Fruit fly (Drosophila melanogaster) whole organism, prepupa: ENCODE data around the gene FASN2.

Experiments
- Blimp-1 ChIP-seq: fragments of 200-800 bp; sonication (Bioruptor generic); optimal IDR thresholded peaks from 3 replicates; lab custom pipeline; 2017; ENCODE audit warnings: missing biosample characterization, missing genetic modification characterization, mild to moderate bottlenecking, moderate library complexity, missing genetic modification reagents
- CG10631 ChIP-seq: fragments of 200-800 bp; sonication (Bioruptor generic); optimal IDR thresholded peaks from 2 replicates; lab custom pipeline; 2016; ENCODE audit warnings: missing biosample characterization, missing genetic modification characterization
- CG11294 ChIP-seq: fragments of 200-800 bp; sonication (Bioruptor generic); IDR thresholded peaks from 2 replicates; pipeline ENCODE4 v1.3.6; 2022; ENCODE audit warnings: missing biosample characterization, missing genetic modification characterization
- CG11762 ChIP-seq: fragments of 200-800 bp; sonication (Bioruptor generic); optimal IDR thresholded peaks from 3 replicates; lab custom pipeline; 2016; ENCODE audit warnings: missing biosample characterization, missing genetic modification characterization; ENCODE audit not compliant: insufficient read depth
- CG11902 ChIP-seq: fragments of 200-800 bp; sonication (Bioruptor generic); optimal IDR thresholded peaks from 3 replicates; lab custom pipeline; 2016; ENCODE audit warnings: missing biosample characterization, missing genetic modification characterization
- CG15336 ChIP-seq: fragments of 200-800 bp; sonication (Bioruptor generic); IDR thresholded peaks from 2 replicates; pipeline ENCODE4 v1.3.6; 2022; ENCODE audit warnings: missing biosample characterization, missing genetic modification characterization
- CG1621 ChIP-seq: fragments of 200-800 bp; sonication (Bioruptor generic); optimal IDR thresholded peaks from 3 replicates; lab custom pipeline; 2018; ENCODE audit warnings: missing biosample characterization, mild to moderate bottlenecking, missing genetic modification characterization
- CG16779 ChIP-seq: fragments of 200-800 bp; sonication (Bioruptor generic); optimal IDR thresholded peaks from 3 replicates; lab custom pipeline; 2017; ENCODE audit warnings: missing biosample characterization, mild to moderate bottlenecking, missing genetic modification characterization
- CG3032 ChIP-seq: fragments of 200-800 bp; optimal IDR thresholded peaks from 2 replicates; lab custom pipeline; 2019; ENCODE audit warnings: missing biosample characterization, mild to moderate bottlenecking, missing genetic modification characterization, moderate library complexity
- CG31627 ChIP-seq: fragments of 200-800 bp; sonication (Bioruptor generic); optimal IDR thresholded peaks from 3 replicates; lab custom pipeline; 2016; ENCODE audit warnings: missing biosample characterization, missing genetic modification characterization
- CG32006 ChIP-seq: fragments of 200-800 bp; sonication (Bioruptor generic); optimal IDR thresholded peaks from 3 replicates; lab custom pipeline; 2017; ENCODE audit warnings: missing biosample characterization, mild to moderate bottlenecking, missing genetic modification characterization
- CG34406 ChIP-seq: fragments of 200-800 bp; sonication (Bioruptor generic); optimal IDR thresholded peaks from 3 replicates; lab custom pipeline; 2016; ENCODE audit warnings: missing biosample characterization, missing genetic modification characterization
- CG3919 ChIP-seq: fragments of 200-800 bp; sonication (Bioruptor generic); optimal IDR thresholded peaks from 3 replicates; lab custom pipeline; 2016; ENCODE audit warnings: missing biosample characterization, missing genetic modification characterization
- CG4318 ChIP-seq: fragments of 200-800 bp; sonication (Bioruptor generic); optimal IDR thresholded peaks from 3 replicates; lab custom pipeline; 2017; ENCODE audit warnings: missing biosample characterization, mild to moderate bottlenecking, missing genetic modification characterization
- CG6163 ChIP-seq: fragments of 200-800 bp; sonication (Bioruptor generic); IDR thresholded peaks from 3 replicates; pipeline ENCODE4 v1.3.6; 2022; ENCODE audit warnings: missing biosample characterization, missing genetic modification characterization
- CG6276 ChIP-seq: fragments of 200-800 bp; sonication (Bioruptor generic); optimal IDR thresholded peaks from 2 replicates; lab custom pipeline; 2017; ENCODE audit warnings: missing biosample characterization, mild to moderate bottlenecking, missing genetic modification characterization
- CG6792 ChIP-seq: fragments of 200-800 bp; sonication (Bioruptor generic); optimal IDR thresholded peaks from 3 replicates; lab custom pipeline; 2016; ENCODE audit warnings: missing biosample characterization, missing genetic modification characterization
- CG6808 ChIP-seq: fragments of 200-800 bp; sonication (Bioruptor generic); optimal IDR thresholded peaks from 3 replicates; lab custom pipeline; 2017; ENCODE audit warnings: missing biosample characterization, missing genetic modification characterization, mild to moderate bottlenecking, moderate library complexity, missing genetic modification reagents
- CG6854 ChIP-seq: fragments of 200-800 bp; sonication (Bioruptor generic); optimal IDR thresholded peaks from 2 replicates; lab custom pipeline; 2017; ENCODE audit warnings: missing biosample characterization, mild to moderate bottlenecking, missing genetic modification characterization
- CG7368 ChIP-seq: fragments of 200-800 bp; sonication (Bioruptor generic); optimal IDR thresholded peaks from 3 replicates; lab custom pipeline; 2016; ENCODE audit warnings: missing biosample characterization, missing genetic modification characterization
- CG8119 ChIP-seq: fragments of 200-800 bp; sonication (Bioruptor generic); IDR thresholded peaks from 3 replicates; pipeline ENCODE4 v1.3.6; 2022; ENCODE audit warnings: missing biosample characterization, missing genetic modification characterization
- CG8319 ChIP-seq: fragments of 200-800 bp; sonication (Bioruptor generic); optimal IDR thresholded peaks from 3 replicates; lab custom pipeline; 2016; ENCODE audit warnings: missing biosample characterization, missing genetic modification characterization
- CG9139 ChIP-seq: fragments of 200-800 bp; sonication (Bioruptor generic); optimal IDR thresholded peaks from 3 replicates; lab custom pipeline; 2017; ENCODE audit warnings: missing biosample characterization, mild to moderate bottlenecking, missing genetic modification characterization
- Eip75B ChIP-seq: fragments of 200-800 bp; sonication (Bioruptor generic); optimal IDR thresholded peaks from 3 replicates; lab custom pipeline; 2016; ENCODE audit warnings: missing biosample characterization, missing genetic modification characterization
- Eip78C ChIP-seq: fragments of 200-800 bp; sonication (Bioruptor generic); peaks from one replicate; lab custom pipeline; 2016; ENCODE audit warnings: missing biosample characterization, missing genetic modification characterization
- Eip93F ChIP-seq: fragments of 200-800 bp; sonication (Bioruptor generic); optimal IDR thresholded peaks from 2 replicates; lab custom pipeline; 2016; ENCODE audit warnings: missing biosample characterization, mild to moderate bottlenecking, missing genetic modification characterization
- Ets21C ChIP-seq: fragments of 200-800 bp; sonication (Bioruptor generic); optimal IDR thresholded peaks from 3 replicates; lab custom pipeline; 2016; ENCODE audit warnings: missing biosample characterization, missing genetic modification characterization
- Ets96B ChIP-seq: fragments of 200-800 bp; optimal IDR thresholded peaks from 2 replicates; lab custom pipeline; 2019; ENCODE audit warnings: missing biosample characterization, mild to moderate bottlenecking, missing genetic modification characterization, moderate library complexity
- Gug ChIP-seq: fragments of 200-800 bp; sonication (Bioruptor generic); IDR thresholded peaks from 2 replicates; pipeline ENCODE4 v1.3.6; 2022; ENCODE audit warnings: missing biosample characterization, missing genetic modification characterization
- Hr38 ChIP-seq: sonication (Bioruptor generic); optimal IDR thresholded peaks from 2 replicates; lab custom pipeline; 2016; ENCODE audit warnings: missing biosample characterization, missing genetic modification characterization
- Hr39 ChIP-seq: fragments of 200-800 bp; sonication (Bioruptor generic); optimal IDR thresholded peaks from 2 replicates; lab custom pipeline; 2016; ENCODE audit warnings: missing biosample characterization, missing genetic modification characterization
- Hr4 ChIP-seq: fragments of 200-800 bp; sonication (Bioruptor generic); optimal IDR thresholded peaks from 3 replicates; lab custom pipeline; 2016; ENCODE audit warnings: missing biosample characterization, missing genetic modification characterization
- Lpt ChIP-seq: fragments of 200-800 bp; sonication (Bioruptor generic); optimal IDR thresholded peaks from 3 replicates; lab custom pipeline; 2016; ENCODE audit warnings: missing biosample characterization, missing genetic modification characterization
- OdsH ChIP-seq: fragments of 200-800 bp; sonication (Bioruptor generic); optimal IDR thresholded peaks from 3 replicates; lab custom pipeline; 2016; ENCODE audit warnings: missing biosample characterization, missing genetic modification characterization
- Smox ChIP-seq: fragments of 200-800 bp; sonication (Bioruptor generic); optimal IDR thresholded peaks from 3 replicates; lab custom pipeline; 2016; ENCODE audit warnings: missing biosample characterization, missing genetic modification characterization
- Sox102F ChIP-seq: fragments of 200-800 bp; sonication (Bioruptor generic); optimal IDR thresholded peaks from 2 replicates; lab custom pipeline; 2016; ENCODE audit warnings: missing biosample characterization, mild to moderate bottlenecking, missing genetic modification characterization
- Sox15 ChIP-seq: fragments of 200-800 bp; sonication (Bioruptor generic); optimal IDR thresholded peaks from 3 replicates; lab custom pipeline; 2016; ENCODE audit warnings: missing biosample characterization, missing genetic modification characterization
- achi ChIP-seq: fragments of 200-800 bp; sonication (Bioruptor generic); optimal IDR thresholded peaks from 3 replicates; lab custom pipeline; 2016; ENCODE audit warnings: missing biosample characterization, missing genetic modification characterization
- cyc ChIP-seq: fragments of 200-800 bp; sonication (Bioruptor generic); optimal IDR thresholded peaks from 3 replicates; lab custom pipeline; 2016; ENCODE audit warnings: missing biosample characterization, missing genetic modification characterization
- dac ChIP-seq: fragments of 200-800 bp; sonication (Bioruptor generic); optimal IDR thresholded peaks from 2 replicates; lab custom pipeline; 2017; ENCODE audit warnings: missing biosample characterization, mild to moderate bottlenecking, missing genetic modification characterization
- eg ChIP-seq: fragments of 200-800 bp; sonication (Bioruptor generic); IDR thresholded peaks from 3 replicates; pipeline ENCODE4 v1.3.6; 2022; ENCODE audit warnings: missing biosample characterization, missing genetic modification characterization
- esn ChIP-seq: fragments of 200-800 bp; sonication (Bioruptor generic); optimal IDR thresholded peaks from 2 replicates; lab custom pipeline; 2016; ENCODE audit warnings: missing biosample characterization, mild to moderate bottlenecking, missing genetic modification characterization, moderate library complexity
- fd59A ChIP-seq: fragments of 200-800 bp; sonication (Bioruptor generic); optimal IDR thresholded peaks from 2 replicates; lab custom pipeline; 2017; ENCODE audit warnings: missing biosample characterization, mild to moderate bottlenecking, missing genetic modification characterization, missing genetic modification reagents
- fd85E ChIP-seq: fragments of 200-800 bp; sonication (Bioruptor generic); optimal IDR thresholded peaks from 3 replicates; lab custom pipeline; 2016; ENCODE audit warnings: missing biosample characterization, missing genetic modification characterization
- lz ChIP-seq: fragments of 200-800 bp; sonication (Bioruptor generic); optimal IDR thresholded peaks from 3 replicates; lab custom pipeline; 2016; ENCODE audit warnings: missing biosample characterization, missing genetic modification characterization
- net ChIP-seq: fragments of 200-800 bp; sonication (Bioruptor generic); optimal IDR thresholded peaks from 3 replicates; lab custom pipeline; 2016; ENCODE audit warnings: missing biosample characterization, missing genetic modification characterization
- salr ChIP-seq, 2 experiments: fragments of 200-800 bp; sonication (Bioruptor generic); optimal IDR thresholded peaks; 3 replicates each; lab custom pipeline; 2016 to 2018; ENCODE audit warnings: missing biosample characterization in 2 of 2, missing genetic modification characterization in 2 of 2, mild to moderate bottlenecking in 1 of 2
- spab ChIP-seq: fragments of 200-800 bp; sonication (Bioruptor generic); optimal IDR thresholded peaks from 2 replicates; lab custom pipeline; 2017; ENCODE audit warnings: missing biosample characterization, mild to moderate bottlenecking, missing genetic modification characterization, missing genetic modification reagents
- svp ChIP-seq: fragments of 200-800 bp; sonication (Bioruptor generic); peaks from one replicate; lab custom pipeline; 2016; ENCODE audit warnings: missing biosample characterization, missing genetic modification characterization
- topi ChIP-seq: fragments of 200-800 bp; sonication (Bioruptor generic); optimal IDR thresholded peaks from 3 replicates; lab custom pipeline; 2016; ENCODE audit warnings: missing biosample characterization, missing genetic modification characterization
- vri ChIP-seq: fragments of 200-800 bp; sonication (Bioruptor generic); optimal IDR thresholded peaks from 3 replicates; lab custom pipeline; 2016; ENCODE audit warnings: missing biosample characterization, mild to moderate bottlenecking, missing genetic modification characterization

FASN2 gene

DNA sequence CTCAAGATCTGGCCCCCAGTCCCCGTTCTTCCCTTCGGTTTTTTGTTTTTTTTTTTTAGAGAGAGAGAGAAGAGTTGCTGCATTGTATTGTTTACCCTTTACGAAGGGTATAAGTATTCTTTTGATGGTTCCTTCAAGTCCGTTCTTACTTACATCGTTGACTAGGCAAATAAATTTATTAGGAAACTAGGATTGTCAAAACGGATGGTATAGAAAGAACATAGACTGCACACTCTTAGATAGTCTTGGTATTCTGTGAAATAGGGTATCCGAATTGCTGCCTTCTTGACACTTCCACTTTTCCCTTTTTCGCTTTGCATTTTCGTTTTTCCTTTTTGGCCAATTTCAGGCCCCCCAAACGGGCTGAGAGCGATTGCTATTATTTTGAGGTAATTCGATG, 32.3 kb upstream of the FASN2 start (continued):
- TF ChIP-seq Eip93F (GFP tag; lab: Kevin White, UChicago) (peak; percentile 50), Hr38 (GFP tag; lab: Kevin White, UChicago) (no peak), CG3032 (tag; lab: Kevin White, UChicago) (peak; percentile 73), Eip75B (peak; percentile 84), CG34406 (GFP tag; lab: Kevin White, UChicago) (peak; percentile 81), CG1621 (tag; lab: Kevin White, UChicago) (peak; percentile 68), CG11902 (GFP tag; lab: Kevin White, UChicago) (peak; percentile 77), CG6792 (GFP tag; lab: Kevin White, UChicago) (peak; percentile 82), net (GFP tag; lab: Kevin White, UChicago) (peak; percentile 74), CG6808 (GFP tag; lab: Kevin White, UChicago) (peak; percentile 53), salr (GFP tag; optimal IDR thresholded peaks at IDR 0.05; lab: Kevin White, UChicago) (peak; percentile 27 to 68), esn (peak; percentile 90), svp (GFP tag; lab: Kevin White, UChicago) (peak; percentile 94), CG8319 (GFP tag; lab: Kevin White, UChicago) (peak; percentile 65), dac (no peak), Lpt (GFP tag; lab: Kevin White, UChicago) (peak; percentile 23), Ets96B (tag; lab: Kevin White, UChicago) (peak; percentile 76), CG3919 (peak; percentile 86), CG15336 (GFP tag; lab: Robert Waterston, UW) (peak; percentile 57; the same call in 1 of the 2 replicates), CG32006 (GFP tag; lab: Kevin White, UChicago) (peak; percentile 47), CG9139 (GFP tag; lab: Kevin White, UChicago) (peak; percentile 17), CG6276 (GFP tag; lab: Kevin White, UChicago) (no peak), Hr4 (peak; percentile 1), Gug (no peak), cyc (peak; percentile 88), CG8119 (peak; percentile 50; the same call in 1 of the 3 replicates), Ets21C (peak; percentile 81), CG16779 (peak; percentile 40), Eip78C (peak; percentile 96), achi (GFP tag; lab: Kevin White, UChicago) (peak; percentile 78), CG6854 (peak; percentile 63), Smox (GFP tag; lab: Kevin White, UChicago) (peak; percentile 83), Sox102F (peak; percentile 85), CG4318 (no peak), CG6163 (peak; percentile 70), OdsH (GFP tag; lab: Kevin White, UChicago) (peak; percentile 77), spab (GFP tag; lab: Kevin White, UChicago) (peak; percentile 61), vri (peak; percentile 65), CG11762 (peak; percentile 62), lz (peak; percentile 85)

- TF ChIP-seq CG7368 (GFP tag; lab: Kevin White, UChicago) = no peak
- no peak for TF ChIP-seq Smox (GFP tag; lab: Kevin White, UChicago)
- no peak for TF ChIP-seq Hr38 (GFP tag; lab: Kevin White, UChicago)
- peak; percentile 37 for TF ChIP-seq CG11762
- TF ChIP-seq CG4318 = no peak
- TF ChIP-seq CG11294 (GFP tag; lab: Robert Waterston, UW) = peak; percentile 62; the same call in 1 of the 2 replicates
- peak; percentile 43 for TF ChIP-seq lz
- no peak for TF ChIP-seq fd85E (GFP tag; lab: Kevin White, UChicago)
- no peak for TF ChIP-seq spab (GFP tag; lab: Kevin White, UChicago)
- peak; percentile 37 for TF ChIP-seq CG31627 (GFP tag; lab: Kevin White, UChicago)
- TF ChIP-seq Eip93F (GFP tag; lab: Kevin White, UChicago) = no peak
- peak; percentile 82 for TF ChIP-seq eg (GFP tag; lab: Robert Waterston, UW)
- no peak for TF ChIP-seq Blimp-1 (GFP tag; lab: Kevin White, UChicago)
- peak; percentile 72 for TF ChIP-seq CG6276 (GFP tag; lab: Kevin White, UChicago)
- TF ChIP-seq topi (GFP tag; lab: Kevin White, UChicago) = peak; percentile 54
- TF ChIP-seq CG6163 = peak; percentile 89
- TF ChIP-seq CG16779 = peak; percentile 18
- no peak for TF ChIP-seq CG9139 (GFP tag; lab: Kevin White, UChicago)
- TF ChIP-seq Sox102F = peak; percentile 39
- peak; percentile 48 for TF ChIP-seq Hr39 (GFP tag; lab: Kevin White, UChicago)
- peak; percentile 58 for TF ChIP-seq achi (GFP tag; lab: Kevin White, UChicago)
- TF ChIP-seq Eip75B = peak; percentile 41
- TF ChIP-seq CG10631 (GFP tag; lab: Kevin White, UChicago) = no peak
- no peak for TF ChIP-seq CG8319 (GFP tag; lab: Kevin White, UChicago)
- peak; percentile 33 for TF ChIP-seq CG3032 (tag; lab: Kevin White, UChicago)
- TF ChIP-seq Sox15 (GFP tag; lab: Kevin White, UChicago) = no peak
- TF ChIP-seq fd59A (GFP tag; lab: Kevin White, UChicago) = peak; percentile 27
- peak; percentile 21 for TF ChIP-seq CG1621 (tag; lab: Kevin White, UChicago)
These were observed 31.0 kb upstream of the FASN2 start for dm6 chr2L:3012780-3013179.
